Fruit fly (Drosophila melanogaster): ENCODE measurements around the gene Rpn3.

The Rpn3 gene

dm6 chr2L:19041590-19041989, 10.0 kb upstream of the Rpn3 start, which contains the start of gene Catsup (continued):
- no peak for TF ChIP-seq kni (GFP tag; optimal IDR thresholded peaks at IDR 0.05)
- TF ChIP-seq lov (optimal IDR thresholded peaks at IDR 0.05): no peak
- no peak for TF ChIP-seq lov (GFP tag; IDR thresholded peaks at IDR 0.05)
- TF ChIP-seq ERR (GFP tag; optimal IDR thresholded peaks at IDR 0.05): no peak
- TF ChIP-seq CG32767 (GFP tag; IDR thresholded peaks at IDR 0.05): no peak
- TF ChIP-seq Aef1 (GFP tag; IDR thresholded peaks at IDR 0.05): no peak
- TF ChIP-seq ac (GFP tag; optimal IDR thresholded peaks at IDR 0.05): no peak
- TF ChIP-seq zen2 (GFP tag; IDR thresholded peaks at IDR 0.05; ENCODE audit: partially characterized antibody): peak; percentile 43; the same call in 1 of the 3 replicates
- TF ChIP-seq dati (GFP tag; IDR thresholded peaks at IDR 0.05): no peak
- TF ChIP-seq Sry-β (GFP tag; optimal IDR thresholded peaks at IDR 0.05): no peak
- TF ChIP-seq Xbp1 (GFP tag; optimal IDR thresholded peaks at IDR 0.05): peak; percentile 24
- TF ChIP-seq CG8924 (tag; optimal IDR thresholded peaks at IDR 0.05): no peak
- no peak for TF ChIP-seq pan (optimal IDR thresholded peaks at IDR 0.05)
- TF ChIP-seq pan (GFP tag; optimal IDR thresholded peaks at IDR 0.05 in 1 of 2, IDR thresholded peaks at IDR 0.05 in 1 of 2): no peak
- no peak for TF ChIP-seq CG11504 (tag; optimal IDR thresholded peaks at IDR 0.05)
- TF ChIP-seq CG8478 (optimal IDR thresholded peaks at IDR 0.05): no peak

- TF ChIP-seq seq (GFP tag; IDR thresholded peaks at IDR 0.05): peak; percentile 73
- TF ChIP-seq CG7786 (GFP tag; optimal IDR thresholded peaks at IDR 0.05): peak; percentile 91
- no peak for TF ChIP-seq CG10321 (GFP tag; IDR thresholded peaks at IDR 0.05)
- TF ChIP-seq Side (GFP tag; optimal IDR thresholded peaks at IDR 0.05): peak; percentile 90
- TF ChIP-seq CG2889 (GFP tag; IDR thresholded peaks at IDR 0.05): peak; percentile 71; the same call in 1 of the 3 replicates
- peak; percentile 74; the same call in 1 of the 2 replicates for TF ChIP-seq ham (GFP tag; IDR thresholded peaks at IDR 0.05)
- TF ChIP-seq unpg (GFP tag; optimal IDR thresholded peaks at IDR 0.05): peak; percentile 81
- peak; percentile 80 for TF ChIP-seq CG4820 (GFP tag; optimal IDR thresholded peaks at IDR 0.05)
- peak; percentile 95 for TF ChIP-seq hb (GFP tag; IDR thresholded peaks at IDR 0.05; ENCODE audit: partially characterized antibody)
- TF ChIP-seq CG17802 (tag; optimal IDR thresholded peaks at IDR 0.05): peak; percentile 66
- TF ChIP-seq CG17359 (tag; optimal IDR thresholded peaks at IDR 0.05): peak; percentile 82
- peak; percentile 37 for TF ChIP-seq CG30431 (GFP tag; optimal IDR thresholded peaks at IDR 0.05)
- peak; percentile 87 for TF ChIP-seq CG32532 (GFP tag; IDR thresholded peaks at IDR 0.05)
- peak; percentile 63 for TF ChIP-seq CG18011 (GFP tag; optimal IDR thresholded peaks at IDR 0.05)
- TF ChIP-seq PHDP (tag; optimal IDR thresholded peaks at IDR 0.05): peak; percentile 77
- peak; percentile 71 for TF ChIP-seq caup (GFP tag; optimal IDR thresholded peaks at IDR 0.05; ENCODE audit: severe bottlenecking)
- peak; percentile 88 for TF ChIP-seq ato (GFP tag; IDR thresholded peaks at IDR 0.05; ENCODE audit: partially characterized antibody)
- TF ChIP-seq cg (GFP tag; optimal IDR thresholded peaks at IDR 0.05): no peak
- TF ChIP-seq trem (tag; optimal IDR thresholded peaks at IDR 0.05): peak; percentile 90
- TF ChIP-seq az2 (GFP tag; optimal IDR thresholded peaks at IDR 0.05): peak; percentile 82
- peak; percentile 69 for TF ChIP-seq CG10209 (GFP tag; optimal IDR thresholded peaks at IDR 0.05)
- TF ChIP-seq lbe (GFP tag; optimal IDR thresholded peaks at IDR 0.05): peak; percentile 70
- peak; percentile 50 for TF ChIP-seq CG32767 (GFP tag; IDR thresholded peaks at IDR 0.05)
- TF ChIP-seq CG33557 (GFP tag; optimal IDR thresholded peaks at IDR 0.05): peak; percentile 75
- peak; percentile 75 for TF ChIP-seq CG13296 (GFP tag; optimal IDR thresholded peaks at IDR 0.05)
- TF ChIP-seq Hsf (GFP tag; optimal IDR thresholded peaks at IDR 0.05): peak; percentile 91
- TF ChIP-seq CG10543 (GFP tag; optimal IDR thresholded peaks at IDR 0.05): peak; percentile 88
- peak; percentile 59 for TF ChIP-seq sens-2 (GFP tag; IDR thresholded peaks at IDR 0.05)
- TF ChIP-seq lab (GFP tag; optimal IDR thresholded peaks at IDR 0.05): peak; percentile 84
- peak; percentile 84 for TF ChIP-seq sisA (GFP tag; IDR thresholded peaks at IDR 0.05)
- TF ChIP-seq ken (GFP tag; IDR thresholded peaks at IDR 0.05): peak; percentile 86
- TF ChIP-seq hbn (GFP tag; IDR thresholded peaks at IDR 0.05; ENCODE audit: partially characterized antibody): peak; percentile 94
- TF ChIP-seq p53 (GFP tag; optimal IDR thresholded peaks at IDR 0.05): peak; percentile 65
- peak; percentile 88 for TF ChIP-seq gem (tag; optimal IDR thresholded peaks at IDR 0.05)
- peak; percentile 88 for TF ChIP-seq CoRest (tag; optimal IDR thresholded peaks at IDR 0.05)
These were observed 6.5 kb upstream of the Rpn3 start, which contains the start of the genes Ttc19 and Acn for dm6 chr2L:19045111-19045560. Gene Ttc19, minus strand, starts transcription at chr2L:19045148. Gene Acn, plus strand, starts transcription at chr2L:19045355.
